Worm (Caenorhabditis elegans) whole organism, L4 larva: ENCODE data around the gene scb-1.

Experiments used
- Y105C5A.15 ChIP-seq: fragments of 200-800 bp; sonication (Bioruptor generic); IDR thresholded peaks from 2 replicates; pipeline ENCODE4 v1.3.6; 2022; ENCODE audit warnings: missing genetic modification characterization, missing compliant biosample characterization
- ama-1 ChIP-seq: fragments of 150-350 bp; optimal IDR thresholded peaks from 2 replicates; lab custom pipeline; 2014; ENCODE audit warnings: inconsistent platforms, mixed read lengths
- ceh-82 ChIP-seq: sonication (generic microtip); optimal IDR thresholded peaks from 2 replicates; lab custom pipeline; 2017; ENCODE audit warnings: missing biosample characterization, missing genetic modification characterization
- cey-2 ChIP-seq: sonication (generic microtip); optimal IDR thresholded peaks from 3 replicates; lab custom pipeline; 2017; ENCODE audit warnings: missing genetic modification characterization, mild to moderate bottlenecking, missing compliant biosample characterization, antibody characterized with exemption, borderline replicate concordance; ENCODE audit not compliant: insufficient read depth
- ctbp-1 ChIP-seq: fragments of 200-800 bp; sonication (Bioruptor generic); IDR thresholded peaks from 2 replicates; pipeline ENCODE4 v1.3.6; 2022; ENCODE audit warnings: missing genetic modification reagents, missing genetic modification characterization, missing compliant biosample characterization
- daf-8 ChIP-seq: fragments of 200-800 bp; sonication (Bioruptor generic); IDR thresholded peaks from 2 replicates; pipeline ENCODE4 v1.3.6; 2022; ENCODE audit warnings: missing genetic modification characterization, missing compliant biosample characterization
- nhr-76 ChIP-seq: fragments of 150-350 bp; optimal IDR thresholded peaks from 2 replicates; lab custom pipeline; 2014; ENCODE audit warnings: missing biosample characterization, missing genetic modification characterization
- pqm-1 ChIP-seq: sonication (generic microtip); optimal IDR thresholded peaks from 2 replicates; lab custom pipeline; 2017; ENCODE audit warnings: missing biosample characterization, missing genetic modification characterization
- vab-7 ChIP-seq: fragments of 200-800 bp; sonication (Bioruptor generic); IDR thresholded peaks from 2 replicates; pipeline ENCODE4 v1.3.6; 2022; ENCODE audit warnings: missing genetic modification reagents, missing genetic modification characterization, missing compliant biosample characterization

- TF ChIP-seq ama-1: no peak
- TF ChIP-seq nhr-76 (tag; lab: Kevin White, UChicago): no peak
- no peak for TF ChIP-seq ceh-82 (tag; lab: Kevin White, UChicago)
- no peak for TF ChIP-seq daf-8 (GFP tag; lab: Robert Waterston, UW)
- TF ChIP-seq Y105C5A.15 (GFP tag; lab: Robert Waterston, UW): no peak
- TF ChIP-seq vab-7 (GFP tag; lab: Robert Waterston, UW): no peak
- no peak for TF ChIP-seq pqm-1 (tag; lab: Kevin White, UChicago)
- no peak for TF ChIP-seq cey-2 (tag; lab: Kevin White, UChicago)
- no peak for TF ChIP-seq ctbp-1
These were observed 12.3 kb upstream of the scb-1 start for ce11 chrV:11131801-11132200.
